Worm (Caenorhabditis elegans) whole organism, L2 larva: Measurements from ENCODE around the gene Y43C5A.3.
"Not testable (repeated sequence)": the region's sequence is repeated elsewhere in the genome, so short reads cannot be mapped to it uniquely, and the experiment has no call there.

ENCODE experiments used
- aly-2 ChIP-seq: fragments of 150-350 bp; optimal IDR thresholded peaks from 2 replicates; lab custom pipeline; 2014; ENCODE audit warnings: missing biosample characterization, missing genetic modification characterization
- ceh-16 ChIP-seq: fragments of 150-350 bp; optimal IDR thresholded peaks from 2 replicates; lab custom pipeline; 2014; ENCODE audit warnings: missing biosample characterization, missing genetic modification characterization
- egl-27 ChIP-seq: sonication (generic microtip); optimal IDR thresholded peaks from 3 replicates; lab custom pipeline; 2017; ENCODE audit warnings: missing biosample characterization, missing genetic modification reagents, missing genetic modification characterization
- gmeb-1 ChIP-seq: fragments of 150-350 bp; optimal IDR thresholded peaks from 2 replicates; lab custom pipeline; 2014; ENCODE audit warnings: missing biosample characterization, missing genetic modification characterization
- mab-5 ChIP-seq: fragments of 150-350 bp; optimal IDR thresholded peaks from 2 replicates; lab custom pipeline; 2014; ENCODE audit warnings: missing biosample characterization, missing genetic modification characterization
- nhr-237 ChIP-seq: fragments of 150-350 bp; optimal IDR thresholded peaks from 2 replicates; lab custom pipeline; 2014; ENCODE audit warnings: missing biosample characterization, missing genetic modification characterization
- nhr-6 ChIP-seq: fragments of 150-350 bp; optimal IDR thresholded peaks from 2 replicates; lab custom pipeline; 2014; ENCODE audit warnings: missing biosample characterization, missing genetic modification characterization
- sem-4 ChIP-seq: fragments of 150-350 bp; optimal IDR thresholded peaks from 2 replicates; lab custom pipeline; 2014; ENCODE audit warnings: missing biosample characterization, missing genetic modification reagents, missing genetic modification characterization
- ztf-4 ChIP-seq: fragments of 150-350 bp; optimal IDR thresholded peaks from 2 replicates; lab custom pipeline; 2014; ENCODE audit warnings: missing biosample characterization, missing genetic modification characterization

Y43C5A.3 gene

DNA sequence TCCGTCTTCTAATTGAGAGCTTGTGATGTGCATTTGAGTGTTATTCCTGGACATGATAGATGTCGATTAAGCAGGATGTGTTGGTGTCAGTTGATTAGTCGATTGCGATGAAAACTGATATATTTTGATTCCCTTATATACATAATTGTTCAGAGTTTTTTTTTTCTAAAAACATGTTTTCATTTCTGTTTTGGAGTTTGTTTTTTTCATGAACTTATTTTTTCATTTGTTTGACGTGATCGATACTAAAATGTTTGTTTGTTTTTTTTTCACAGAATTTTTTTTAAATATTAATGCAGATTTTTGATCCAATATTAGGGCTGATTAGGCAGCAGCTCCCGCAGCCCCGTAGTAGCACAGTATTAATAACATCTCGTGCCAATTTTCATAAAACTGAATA lies 44.4 kb downstream of the Y43C5A.3 start, which contains the start of gene R09E10.2:
Gene R09E10.2 (minus strand): TSS at position 101 of the 400 bp plus-strand sequence.
- no peak for TF ChIP-seq ztf-4
- no peak for TF ChIP-seq mab-5 (tag; lab: Kevin White, UChicago)
- TF ChIP-seq aly-2 (tag; lab: Kevin White, UChicago): no peak
- TF ChIP-seq gmeb-1 (tag; lab: Kevin White, UChicago): no peak
- TF ChIP-seq nhr-237 (tag; lab: Kevin White, UChicago): no peak
- TF ChIP-seq ceh-16 (tag; lab: Kevin White, UChicago): no peak
- no peak for TF ChIP-seq nhr-6

DNA sequence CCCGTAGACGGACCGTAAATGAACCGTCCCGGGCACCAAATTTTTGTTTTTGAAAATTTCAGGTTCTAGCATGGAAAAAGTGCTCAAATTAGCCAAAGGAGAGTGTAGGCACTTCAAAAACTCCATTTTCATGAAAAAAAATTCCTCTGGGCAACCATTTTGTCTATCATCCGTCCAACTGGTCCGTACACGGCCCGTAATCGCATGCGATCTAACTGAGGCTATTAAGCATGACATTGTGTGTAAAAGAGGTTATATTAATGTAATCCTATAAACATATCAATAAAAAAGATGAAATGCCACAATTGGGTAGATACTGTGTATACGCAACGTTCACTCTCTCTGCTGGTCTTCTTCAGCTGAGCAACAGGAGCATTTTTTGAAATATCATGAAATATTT lies 48.8 kb downstream of the Y43C5A.3 start, which contains the start of gene R09E10.1:
Gene R09E10.1 (minus strand): TSS at position 101 of the 400 bp plus-strand sequence.
- not testable (repeated sequence) for TF ChIP-seq egl-27, ztf-4, sem-4
